Worm (Caenorhabditis elegans) whole organism, L3 larva: ENCODE measurements around the gene snpc-1.1.

Experiments
- R02D3.7 ChIP-seq: fragments of 150-350 bp; optimal IDR thresholded peaks from 2 replicates; lab custom pipeline; 2014; ENCODE audit warnings: missing biosample characterization, missing genetic modification characterization
- ZK546.5 ChIP-seq: sonication (generic microtip); optimal IDR thresholded peaks from 2 replicates; lab custom pipeline; 2017; ENCODE audit warnings: missing biosample characterization, missing genetic modification characterization
- aly-2 ChIP-seq: fragments of 150-350 bp; optimal IDR thresholded peaks from 2 replicates; lab custom pipeline; 2014; ENCODE audit warnings: missing biosample characterization, missing genetic modification characterization
- ama-1 ChIP-seq: fragments of 150-350 bp; optimal IDR thresholded peaks from 2 replicates; lab custom pipeline; 2018
- ceh-16 ChIP-seq: sonication (generic microtip); optimal IDR thresholded peaks from 2 replicates; lab custom pipeline; 2017; ENCODE audit warnings: missing biosample characterization, missing genetic modification characterization
- ceh-82 ChIP-seq: fragments of 150-350 bp; optimal IDR thresholded peaks from 2 replicates; lab custom pipeline; 2014; ENCODE audit warnings: missing biosample characterization, missing genetic modification characterization
- ceh-9 ChIP-seq: sonication (generic microtip); optimal IDR thresholded peaks from 2 replicates; lab custom pipeline; 2018; ENCODE audit warnings: missing biosample characterization, missing genetic modification characterization
- daf-12 ChIP-seq: fragments of 150-350 bp; optimal IDR thresholded peaks from 2 replicates; lab custom pipeline; 2014; ENCODE audit warnings: missing biosample characterization, missing genetic modification reagents, missing genetic modification characterization
- egl-27 ChIP-seq: sonication (generic microtip); optimal IDR thresholded peaks from 4 replicates; lab custom pipeline; 2017; ENCODE audit warnings: missing biosample characterization, missing genetic modification reagents, missing genetic modification characterization
- egl-5 ChIP-seq: fragments of 150-350 bp; optimal IDR thresholded peaks from 2 replicates; lab custom pipeline; 2017; ENCODE audit warnings: missing biosample characterization, missing genetic modification reagents, missing genetic modification characterization, inconsistent platforms
- elt-1 ChIP-seq: fragments of 150-350 bp; optimal IDR thresholded peaks from 2 replicates; lab custom pipeline; 2014; ENCODE audit warnings: missing biosample characterization, missing genetic modification characterization
- elt-2 ChIP-seq: sonication (generic microtip); optimal IDR thresholded peaks from 2 replicates; lab custom pipeline; 2016; ENCODE audit warnings: missing genetic modification reagents, mild to moderate bottlenecking, missing genetic modification characterization, missing compliant biosample characterization
- elt-3 ChIP-seq, 3 experiments: fragments of 150-350 bp in 1 of 3; sonication (generic microtip) in 2 of 3; optimal IDR thresholded peaks; 2 replicates in 2 of 3; 4 replicates in 1 of 3; lab custom pipeline; 2014 to 2017; ENCODE audit warnings: missing biosample characterization in 3 of 3, missing genetic modification characterization in 3 of 3
- eor-1 ChIP-seq, 2 experiments: fragments of 150-350 bp; optimal IDR thresholded peaks; 2 replicates each; lab custom pipeline; 2014 to 2018; ENCODE audit warnings: missing biosample characterization in 2 of 2, missing genetic modification characterization in 2 of 2
- fkh-10 ChIP-seq: sonication (generic microtip); optimal IDR thresholded peaks from 2 replicates; lab custom pipeline; 2017; ENCODE audit warnings: missing biosample characterization, missing genetic modification reagents, missing genetic modification characterization
- fkh-2 ChIP-seq: fragments of 150-350 bp; optimal IDR thresholded peaks from 2 replicates; lab custom pipeline; 2014; ENCODE audit warnings: missing biosample characterization, missing genetic modification reagents, missing genetic modification characterization
- hmg-11 ChIP-seq: sonication (generic microtip); optimal IDR thresholded peaks from 2 replicates; lab custom pipeline; 2016; ENCODE audit warnings: missing genetic modification characterization, missing compliant biosample characterization
- jun-1 ChIP-seq: fragments of 150-350 bp; optimal IDR thresholded peaks from 2 replicates; lab custom pipeline; 2014; ENCODE audit warnings: missing biosample characterization, missing genetic modification reagents, missing genetic modification characterization
- lin-39 ChIP-seq: fragments of 150-350 bp; optimal IDR thresholded peaks from 2 replicates; lab custom pipeline; 2018; ENCODE audit warnings: missing biosample characterization, missing genetic modification reagents, missing genetic modification characterization
- lsy-12 ChIP-seq: sonication (generic microtip); optimal IDR thresholded peaks from 2 replicates; lab custom pipeline; 2016; ENCODE audit warnings: mild to moderate bottlenecking, missing genetic modification characterization, missing compliant biosample characterization
- mdl-1 ChIP-seq: fragments of 150-350 bp; optimal IDR thresholded peaks from 2 replicates; lab custom pipeline; 2014; ENCODE audit warnings: missing biosample characterization, missing genetic modification characterization
- mml-1 ChIP-seq: fragments of 150-350 bp; sonication (generic microtip); optimal IDR thresholded peaks from 3 replicates; lab custom pipeline; 2014; ENCODE audit warnings: missing biosample characterization, missing genetic modification characterization
- nhr-12 ChIP-seq: fragments of 150-350 bp; optimal IDR thresholded peaks from 2 replicates; lab custom pipeline; 2014; ENCODE audit warnings: missing biosample characterization, missing genetic modification characterization
- nhr-23 ChIP-seq: fragments of 150-350 bp; optimal IDR thresholded peaks from 2 replicates; lab custom pipeline; 2014; ENCODE audit warnings: missing biosample characterization, missing genetic modification reagents, missing genetic modification characterization
- nhr-28 ChIP-seq: fragments of 150-350 bp; optimal IDR thresholded peaks from 2 replicates; lab custom pipeline; 2014; ENCODE audit warnings: missing biosample characterization, missing genetic modification characterization
- nhr-43 ChIP-seq: sonication (generic microtip); optimal IDR thresholded peaks from 2 replicates; lab custom pipeline; 2016; ENCODE audit warnings: mild to moderate bottlenecking, missing genetic modification characterization, missing compliant biosample characterization; ENCODE audit not compliant: poor library complexity, severe bottlenecking
- nhr-76 ChIP-seq: fragments of 150-350 bp; sonication (generic microtip); optimal IDR thresholded peaks from 5 replicates; lab custom pipeline; 2014; ENCODE audit warnings: missing biosample characterization, missing genetic modification characterization
- pha-4 ChIP-seq: fragments of 150-350 bp; optimal IDR thresholded peaks from 2 replicates; lab custom pipeline; 2014; ENCODE audit warnings: missing biosample characterization, missing genetic modification reagents, missing genetic modification characterization
- pqm-1 ChIP-seq: fragments of 150-350 bp; optimal IDR thresholded peaks from 2 replicates; lab custom pipeline; 2017; ENCODE audit warnings: missing biosample characterization, missing genetic modification characterization, inconsistent platforms
- skn-1 ChIP-seq: fragments of 150-350 bp; optimal IDR thresholded peaks from 2 replicates; lab custom pipeline; 2014; ENCODE audit warnings: missing biosample characterization, missing genetic modification characterization
- snpc-4 ChIP-seq: fragments of 150-350 bp; optimal IDR thresholded peaks from 2 replicates; lab custom pipeline; 2014; ENCODE audit warnings: missing biosample characterization, missing genetic modification characterization
- tbx-2 ChIP-seq: sonication (generic microtip); optimal IDR thresholded peaks from 2 replicates; lab custom pipeline; 2016; ENCODE audit warnings: mild to moderate bottlenecking, missing genetic modification characterization, missing compliant biosample characterization
- unc-39 ChIP-seq: sonication (generic microtip); optimal IDR thresholded peaks from 4 replicates; lab custom pipeline; 2017; ENCODE audit warnings: missing biosample characterization, missing genetic modification characterization
- unc-62 ChIP-seq: fragments of 150-350 bp; sonication (generic microtip); optimal IDR thresholded peaks from 4 replicates; lab custom pipeline; 2014; ENCODE audit warnings: missing biosample characterization, missing genetic modification reagents, missing genetic modification characterization
- zag-1 ChIP-seq: fragments of 150-350 bp; optimal IDR thresholded peaks from 2 replicates; lab custom pipeline; 2014; ENCODE audit warnings: missing biosample characterization, missing genetic modification characterization

snpc-1.1 gene

DNA sequence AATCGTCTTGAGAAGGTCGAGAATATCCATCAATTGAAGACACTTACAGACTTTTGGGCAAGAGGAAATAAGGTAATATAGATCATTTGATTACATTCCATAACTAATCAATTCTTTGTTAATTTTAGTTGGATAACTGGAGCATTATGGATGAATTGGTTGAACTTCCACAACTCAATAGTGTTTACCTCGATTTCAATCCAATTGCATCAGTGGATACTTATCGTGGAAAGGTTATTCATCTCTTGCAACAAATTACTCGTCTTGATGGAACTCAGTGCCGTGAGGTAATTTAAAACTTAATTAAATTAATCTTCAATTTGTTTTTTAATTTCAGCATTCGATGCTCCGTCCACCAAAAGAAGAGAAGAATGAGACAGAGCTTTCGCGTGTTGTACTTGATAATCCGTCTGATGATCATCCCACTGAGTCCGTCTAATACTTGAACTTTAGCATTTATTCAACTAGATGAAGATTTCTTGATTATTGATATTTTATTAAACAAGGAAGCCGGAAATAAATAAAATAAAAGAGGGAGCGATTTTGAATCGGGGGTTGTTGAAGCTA is 7.6 kb downstream of the snpc-1.1 start:
- TF ChIP-seq ama-1 = peak; percentile 52
- peak; percentile 50 for TF ChIP-seq tbx-2 (tag; lab: Kevin White, UChicago)
- TF ChIP-seq ceh-9 (tag; lab: Kevin White, UChicago) = no peak
- TF ChIP-seq elt-2 (tag; lab: Kevin White, UChicago) = peak; percentile 15
- TF ChIP-seq fkh-10 (GFP tag; lab: Kevin White, UChicago) = no peak
- no peak for TF ChIP-seq nhr-12 (tag; lab: Kevin White, UChicago)
- TF ChIP-seq hmg-11 (tag; lab: Kevin White, UChicago) = no peak
- peak in 1 of 3 experiments; percentile 15 for TF ChIP-seq elt-3 (tag; optimal IDR thresholded peaks at IDR 0.05; lab: Kevin White, UChicago)
- TF ChIP-seq nhr-43 = peak; percentile 88

DNA sequence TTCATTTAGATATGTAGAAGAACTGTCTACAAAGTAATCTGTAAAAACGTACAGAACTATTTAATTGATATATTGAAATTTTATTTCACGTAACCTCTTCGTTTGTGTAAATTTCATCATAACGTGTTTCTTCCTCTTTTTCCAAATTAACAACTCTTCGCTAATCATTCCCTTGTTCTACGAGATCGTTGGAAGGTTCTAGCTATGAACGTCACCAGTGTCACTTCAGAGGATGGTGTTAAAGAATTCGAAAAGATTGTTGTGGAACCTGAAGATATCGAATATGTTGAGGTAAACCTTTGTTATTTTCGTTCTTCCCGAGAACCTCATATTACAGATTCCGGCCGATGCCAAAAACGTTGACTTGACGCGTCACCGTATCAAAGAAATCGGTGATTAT is 8.7 kb downstream of the snpc-1.1 start, which contains the start of gene C06A8.6:
Gene C06A8.6, plus strand, starts transcription at position 89 of the 400 bp plus-strand sequence.
- TF ChIP-seq R02D3.7 (tag; lab: Kevin White, UChicago) (no peak), pha-4 (tag; lab: Kevin White, UChicago) (no peak), eor-1 (tag; optimal IDR thresholded peaks at IDR 0.05; lab: Kevin White, UChicago) (no peak), daf-12 (tag; lab: Kevin White, UChicago) (no peak), snpc-4 (tag; lab: Kevin White, UChicago) (no peak), ceh-82 (tag; lab: Kevin White, UChicago) (no peak), mml-1 (tag; lab: Kevin White, UChicago) (no peak), unc-39 (no peak), aly-2 (tag; lab: Kevin White, UChicago) (no peak), egl-5 (no peak), hmg-11 (tag; lab: Kevin White, UChicago) (no peak), lsy-12 (tag; lab: Kevin White, UChicago) (no peak), nhr-76 (tag; lab: Kevin White, UChicago) (no peak), ama-1 (no peak), lin-39 (tag; lab: Kevin White, UChicago) (no peak), tbx-2 (tag; lab: Kevin White, UChicago) (no peak), unc-62 (GFP tag; lab: Kevin White, UChicago) (no peak)

DNA sequence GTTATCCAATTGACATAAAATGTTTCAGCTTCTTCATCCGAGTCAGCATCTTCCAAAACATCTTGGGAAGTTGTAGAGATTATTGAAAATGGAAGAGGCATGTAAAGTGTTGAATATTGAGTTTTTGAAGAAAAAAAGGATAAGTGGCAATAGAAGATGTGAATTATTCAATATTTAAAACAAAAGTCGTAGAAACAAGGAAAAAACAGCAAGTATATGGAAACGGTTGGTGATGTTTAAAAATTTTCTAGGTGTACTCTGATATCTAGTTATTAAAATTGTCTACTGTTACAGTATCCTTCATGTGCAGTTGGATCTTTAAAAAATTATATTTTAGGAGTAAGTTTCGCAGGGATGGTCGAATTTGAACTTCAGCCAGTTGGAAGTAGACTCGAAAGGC is 9.2 kb downstream of the snpc-1.1 start, which contains the start of gene C06A8.8:
Gene C06A8.8, minus strand, starts transcription at position 101 of the 400 bp plus-strand sequence.
- no peak for TF ChIP-seq mdl-1 (tag; lab: Kevin White, UChicago)
- TF ChIP-seq lsy-12 (tag; lab: Kevin White, UChicago) = no peak
- TF ChIP-seq nhr-12 (tag; lab: Kevin White, UChicago) = no peak
- no peak for TF ChIP-seq fkh-2 (tag; lab: Kevin White, UChicago)
- TF ChIP-seq unc-39 = no peak
- no peak for TF ChIP-seq egl-27 (tag; lab: Kevin White, UChicago)
- no peak for TF ChIP-seq ama-1
- TF ChIP-seq zag-1 (tag; lab: Kevin White, UChicago) = no peak

DNA sequence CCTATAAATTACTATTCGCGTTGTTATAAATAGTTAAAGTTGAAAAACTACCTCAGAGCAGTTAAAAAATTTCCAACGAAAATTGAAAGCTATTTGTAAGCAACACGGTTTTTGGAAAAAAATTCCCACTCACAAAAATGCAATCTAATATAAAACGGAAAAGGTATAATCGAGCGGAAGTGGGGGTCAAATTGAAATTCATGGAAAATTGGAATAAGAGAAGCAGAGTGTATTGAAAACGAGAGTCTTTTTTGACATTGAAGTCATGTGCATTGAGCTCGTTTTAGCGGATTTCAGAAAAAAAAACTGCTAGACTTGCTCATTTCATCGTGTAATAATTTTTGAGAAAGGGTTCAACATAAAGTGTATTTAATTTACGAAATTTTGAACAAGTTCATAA is 10.8 kb downstream of the snpc-1.1 start:
- TF ChIP-seq nhr-43 (no peak), nhr-28 (tag; lab: Kevin White, UChicago) (no peak), ZK546.5 (tag; lab: Kevin White, UChicago) (no peak), hmg-11 (tag; lab: Kevin White, UChicago) (no peak), snpc-4 (tag; lab: Kevin White, UChicago) (no peak), unc-62 (GFP tag; lab: Kevin White, UChicago) (no peak), mdl-1 (tag; lab: Kevin White, UChicago) (no peak), daf-12 (tag; lab: Kevin White, UChicago) (no peak), skn-1 (tag; lab: Kevin White, UChicago) (no peak), nhr-76 (tag; lab: Kevin White, UChicago) (no peak), tbx-2 (tag; lab: Kevin White, UChicago) (no peak), aly-2 (tag; lab: Kevin White, UChicago) (no peak)

DNA sequence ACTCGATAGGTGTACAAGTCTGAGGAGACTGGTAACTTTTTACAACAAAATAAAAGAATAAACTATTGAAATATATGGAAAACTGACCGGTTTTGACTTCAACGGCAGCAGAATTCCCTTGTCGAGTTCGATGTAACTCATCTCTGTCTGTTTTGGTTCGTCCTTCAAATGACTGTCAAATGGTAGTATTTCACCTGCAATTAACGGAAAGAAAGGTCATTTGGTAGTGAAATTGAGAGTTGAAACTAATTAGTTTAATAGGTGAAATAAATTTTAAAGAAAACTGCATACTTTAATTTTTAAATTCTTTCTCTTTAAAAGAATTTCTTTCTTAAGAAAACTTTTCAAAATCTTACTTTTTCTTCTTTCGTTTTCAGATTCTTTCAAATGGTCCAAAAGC is 11.8 kb downstream of the snpc-1.1 start:
- TF ChIP-seq pqm-1 (tag; lab: Kevin White, UChicago) (no peak), jun-1 (tag; lab: Kevin White, UChicago) (no peak), ceh-16 (tag; lab: Kevin White, UChicago) (no peak), nhr-23 (tag; lab: Kevin White, UChicago) (no peak), zag-1 (tag; lab: Kevin White, UChicago) (no peak), nhr-12 (tag; lab: Kevin White, UChicago) (no peak), lsy-12 (tag; lab: Kevin White, UChicago) (no peak), elt-1 (no peak), egl-5 (no peak), aly-2 (tag; lab: Kevin White, UChicago) (no peak), egl-27 (tag; lab: Kevin White, UChicago) (no peak), elt-2 (tag; lab: Kevin White, UChicago) (no peak), nhr-28 (tag; lab: Kevin White, UChicago) (no peak), tbx-2 (tag; lab: Kevin White, UChicago) (no peak)
